Worm (Caenorhabditis elegans) whole organism, L2 larva: ENCODE measurements around the gene lgmn-1.

Experiments
- alr-1 ChIP-seq: fragments of 150-350 bp; optimal IDR thresholded peaks from 2 replicates; lab custom pipeline; 2014; ENCODE audit warnings: missing biosample characterization, missing genetic modification characterization
- aly-2 ChIP-seq: fragments of 150-350 bp; optimal IDR thresholded peaks from 2 replicates; lab custom pipeline; 2014; ENCODE audit warnings: missing biosample characterization, missing genetic modification characterization
- ceh-82 ChIP-seq: fragments of 150-350 bp; optimal IDR thresholded peaks from 2 replicates; lab custom pipeline; 2014; ENCODE audit warnings: missing biosample characterization, missing genetic modification characterization
- lin-39 ChIP-seq: fragments of 150-350 bp; optimal IDR thresholded peaks from 2 replicates; lab custom pipeline; 2014; ENCODE audit warnings: missing biosample characterization, missing genetic modification reagents, missing genetic modification characterization
- lsy-2 ChIP-seq, 2 experiments: fragments of 150-350 bp in 1 of 2; sonication (generic microtip) in 1 of 2; optimal IDR thresholded peaks; 2 replicates each; lab custom pipeline; 2014 to 2017; ENCODE audit warnings: missing biosample characterization in 2 of 2, missing genetic modification characterization in 2 of 2
- nhr-10 ChIP-seq: sonication (generic microtip); optimal IDR thresholded peaks from 2 replicates; lab custom pipeline; 2017; ENCODE audit warnings: missing biosample characterization, missing genetic modification characterization
- nhr-12 ChIP-seq: fragments of 150-350 bp; optimal IDR thresholded peaks from 2 replicates; lab custom pipeline; 2014; ENCODE audit warnings: missing biosample characterization, missing genetic modification characterization
- nhr-129 ChIP-seq: fragments of 150-350 bp; optimal IDR thresholded peaks from 2 replicates; lab custom pipeline; 2014; ENCODE audit warnings: missing biosample characterization, missing genetic modification characterization
- unc-62 ChIP-seq: fragments of 150-350 bp; optimal IDR thresholded peaks from 2 replicates; lab custom pipeline; 2014; ENCODE audit warnings: missing biosample characterization, missing genetic modification reagents, missing genetic modification characterization
- ztf-11 ChIP-seq: sonication (generic microtip); optimal IDR thresholded peaks from 2 replicates; lab custom pipeline; 2017; ENCODE audit warnings: missing biosample characterization, missing genetic modification characterization
- ztf-4 ChIP-seq: fragments of 150-350 bp; optimal IDR thresholded peaks from 2 replicates; lab custom pipeline; 2014; ENCODE audit warnings: missing biosample characterization, missing genetic modification characterization

ce11 chrV:12506185-12506584, 6.7 kb upstream of the lgmn-1 start, which contains the start of gene nlp-46:
- TF ChIP-seq lin-39 (no peak), nhr-10 (no peak), nhr-129 (no peak), ztf-4 (tag; lab: Kevin White, UChicago) (no peak), ceh-82 (no peak), unc-62 (GFP tag; lab: Kevin White, UChicago) (no peak), lsy-2 (tag; optimal IDR thresholded peaks at IDR 0.05; lab: Kevin White, UChicago) (no peak), aly-2 (no peak), ztf-11 (tag; lab: Kevin White, UChicago) (no peak), nhr-12 (tag; lab: Kevin White, UChicago) (no peak), alr-1 (tag; lab: Kevin White, UChicago) (no peak)
